3 fruit fly cellular contexts compared by ENCODE assay signal in the genomic region with DNA sequence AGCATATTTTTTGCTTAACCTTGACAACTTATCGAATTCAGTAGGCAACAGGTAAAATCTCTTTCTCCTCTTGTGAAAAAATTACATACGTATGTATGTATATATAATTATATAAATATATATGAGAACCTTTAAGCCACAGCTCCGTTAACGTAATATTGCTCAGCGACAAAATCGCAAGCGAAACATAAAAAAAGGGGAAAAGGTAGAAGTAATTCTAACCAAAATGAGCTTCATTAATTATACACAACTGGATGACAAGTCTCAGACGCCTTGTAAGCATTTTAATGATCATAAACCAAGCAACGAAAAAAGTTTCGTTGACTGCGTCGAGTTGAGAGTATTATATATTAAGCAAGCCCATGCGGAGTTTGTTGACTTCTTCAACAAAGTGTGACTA.
TF ChIP-seq lines count a peak whose summit lies in the region.

No protein-coding gene starts in this region.

- TF ChIP-seq CTCF in whole organism, embryonic (GFP tag; optimal IDR thresholded peaks at IDR 0.05; lab: Kevin White, UChicago): no peak

TF ChIP-seq in whole organism, adult, 20 proteins besides CTCF, POLR2A, EP300 and RAD21:
- TF ChIP-seq CG1620 (GFP tag; optimal IDR thresholded peaks at IDR 0.05; lab: Kevin White, UChicago): no peak
- no peak for TF ChIP-seq Clk (GFP tag; optimal IDR thresholded peaks at IDR 0.05; lab: Kevin White, UChicago)
- no peak for TF ChIP-seq CG33017 (tag; optimal IDR thresholded peaks at IDR 0.05; lab: Kevin White, UChicago)
- no peak for TF ChIP-seq Hr96 (GFP tag; optimal IDR thresholded peaks at IDR 0.05; lab: Kevin White, UChicago)
- TF ChIP-seq toe (GFP tag; optimal IDR thresholded peaks at IDR 0.05; lab: Kevin White, UChicago): no peak
- no peak for TF ChIP-seq CG7045 (GFP tag; optimal IDR thresholded peaks at IDR 0.05; lab: Kevin White, UChicago)
- no peak for TF ChIP-seq CG14711 (tag; optimal IDR thresholded peaks at IDR 0.05; lab: Kevin White, UChicago)
- TF ChIP-seq CG7101 (tag; optimal IDR thresholded peaks at IDR 0.05; lab: Kevin White, UChicago): no peak
- no peak for TF ChIP-seq Crg-1 (GFP tag; optimal IDR thresholded peaks at IDR 0.05; lab: Kevin White, UChicago)
- peak; percentile 84 for TF ChIP-seq pad (GFP tag; optimal IDR thresholded peaks at IDR 0.05; lab: Kevin White, UChicago)
- TF ChIP-seq CG12768 (GFP tag; optimal IDR thresholded peaks at IDR 0.05; lab: Kevin White, UChicago): no peak
- peak; percentile 70 for TF ChIP-seq tj (GFP tag; optimal IDR thresholded peaks at IDR 0.05; lab: Kevin White, UChicago)
- TF ChIP-seq Mnt (GFP tag; optimal IDR thresholded peaks at IDR 0.05; lab: Kevin White, UChicago): no peak
- TF ChIP-seq kay (GFP tag; lab: Kevin White, UChicago; ENCODE audit: borderline replicate concordance): no peak

TF ChIP-seq in whole organism, embryonic, 481 proteins besides CTCF, POLR2A, EP300 and RAD21:
- TF ChIP-seq gsb-n (tag; optimal IDR thresholded peaks at IDR 0.05; lab: Kevin White, UChicago) (peak; percentile 25), CG11560 (tag; IDR thresholded peaks at IDR 0.05; lab: Robert Waterston, UW) (no peak)

TF ChIP-seq in whole organism, prepupa, 60 proteins besides CTCF, POLR2A, EP300 and RAD21:
- no peak for TF ChIP-seq salr (GFP tag; optimal IDR thresholded peaks at IDR 0.05; lab: Kevin White, UChicago)
- TF ChIP-seq Eip78C (GFP tag; lab: Kevin White, UChicago): peak; percentile 6
- TF ChIP-seq svp (GFP tag; lab: Kevin White, UChicago): peak; percentile 58
- TF ChIP-seq CG6163 (GFP tag; IDR thresholded peaks at IDR 0.05; lab: Robert Waterston, UW): no peak
